Worm (Caenorhabditis elegans) whole organism, L3 larva: Measurements from ENCODE around the gene smc-3.

Source experiments
- ZK546.5 ChIP-seq: sonication (generic microtip); optimal IDR thresholded peaks from 2 replicates; lab custom pipeline; 2017; ENCODE audit warnings: missing biosample characterization, missing genetic modification characterization
- aly-2 ChIP-seq: fragments of 150-350 bp; optimal IDR thresholded peaks from 2 replicates; lab custom pipeline; 2014; ENCODE audit warnings: missing biosample characterization, missing genetic modification characterization
- ama-1 ChIP-seq: fragments of 150-350 bp; optimal IDR thresholded peaks from 2 replicates; lab custom pipeline; 2018
- ceh-28 ChIP-seq: fragments of 150-350 bp; optimal IDR thresholded peaks from 2 replicates; lab custom pipeline; 2014; ENCODE audit warnings: missing biosample characterization, missing genetic modification reagents, missing genetic modification characterization
- ceh-82 ChIP-seq: fragments of 150-350 bp; optimal IDR thresholded peaks from 2 replicates; lab custom pipeline; 2014; ENCODE audit warnings: missing biosample characterization, missing genetic modification characterization
- ceh-9 ChIP-seq: sonication (generic microtip); optimal IDR thresholded peaks from 2 replicates; lab custom pipeline; 2018; ENCODE audit warnings: missing biosample characterization, missing genetic modification characterization
- elt-1 ChIP-seq: fragments of 150-350 bp; optimal IDR thresholded peaks from 2 replicates; lab custom pipeline; 2014; ENCODE audit warnings: missing biosample characterization, missing genetic modification characterization
- elt-2 ChIP-seq: sonication (generic microtip); optimal IDR thresholded peaks from 2 replicates; lab custom pipeline; 2016; ENCODE audit warnings: missing genetic modification reagents, mild to moderate bottlenecking, missing genetic modification characterization, missing compliant biosample characterization
- elt-3 ChIP-seq, 3 experiments: fragments of 150-350 bp in 1 of 3; sonication (generic microtip) in 2 of 3; optimal IDR thresholded peaks; 2 replicates in 2 of 3; 4 replicates in 1 of 3; lab custom pipeline; 2014 to 2017; ENCODE audit warnings: missing biosample characterization in 3 of 3, missing genetic modification characterization in 3 of 3
- fkh-2 ChIP-seq: fragments of 150-350 bp; optimal IDR thresholded peaks from 2 replicates; lab custom pipeline; 2014; ENCODE audit warnings: missing biosample characterization, missing genetic modification reagents, missing genetic modification characterization
- hmg-11 ChIP-seq: sonication (generic microtip); optimal IDR thresholded peaks from 2 replicates; lab custom pipeline; 2016; ENCODE audit warnings: missing genetic modification characterization, missing compliant biosample characterization
- jun-1 ChIP-seq: fragments of 150-350 bp; optimal IDR thresholded peaks from 2 replicates; lab custom pipeline; 2014; ENCODE audit warnings: missing biosample characterization, missing genetic modification reagents, missing genetic modification characterization
- lin-15B ChIP-seq: fragments of 150-350 bp; optimal IDR thresholded peaks from 2 replicates; lab custom pipeline; 2014; ENCODE audit warnings: missing biosample characterization, missing genetic modification characterization
- lin-39 ChIP-seq: fragments of 150-350 bp; optimal IDR thresholded peaks from 2 replicates; lab custom pipeline; 2018; ENCODE audit warnings: missing biosample characterization, missing genetic modification reagents, missing genetic modification characterization
- mdl-1 ChIP-seq: fragments of 150-350 bp; optimal IDR thresholded peaks from 2 replicates; lab custom pipeline; 2014; ENCODE audit warnings: missing biosample characterization, missing genetic modification characterization
- mml-1 ChIP-seq: fragments of 150-350 bp; sonication (generic microtip); optimal IDR thresholded peaks from 3 replicates; lab custom pipeline; 2014; ENCODE audit warnings: missing biosample characterization, missing genetic modification characterization
- nfya-1 ChIP-seq: sonication (generic microtip); optimal IDR thresholded peaks from 2 replicates; lab custom pipeline; 2017; ENCODE audit warnings: missing genetic modification characterization, mild to moderate bottlenecking, missing compliant biosample characterization, antibody characterized with exemption, moderate library complexity; ENCODE audit not compliant: insufficient read depth
- nhr-23 ChIP-seq: fragments of 150-350 bp; optimal IDR thresholded peaks from 2 replicates; lab custom pipeline; 2014; ENCODE audit warnings: missing biosample characterization, missing genetic modification reagents, missing genetic modification characterization
- nhr-237 ChIP-seq: fragments of 150-350 bp; optimal IDR thresholded peaks from 2 replicates; lab custom pipeline; 2014; ENCODE audit warnings: missing biosample characterization, missing genetic modification characterization
- nhr-25 ChIP-seq: sonication (generic microtip); optimal IDR thresholded peaks from 2 replicates; lab custom pipeline; 2017; ENCODE audit warnings: missing biosample characterization, missing genetic modification characterization
- nhr-43 ChIP-seq: sonication (generic microtip); optimal IDR thresholded peaks from 2 replicates; lab custom pipeline; 2016; ENCODE audit warnings: mild to moderate bottlenecking, missing genetic modification characterization, missing compliant biosample characterization; ENCODE audit not compliant: poor library complexity, severe bottlenecking
- nhr-76 ChIP-seq: fragments of 150-350 bp; sonication (generic microtip); optimal IDR thresholded peaks from 5 replicates; lab custom pipeline; 2014; ENCODE audit warnings: missing biosample characterization, missing genetic modification characterization
- nhr-77 ChIP-seq: fragments of 150-350 bp; optimal IDR thresholded peaks from 2 replicates; lab custom pipeline; 2014; ENCODE audit warnings: missing biosample characterization, missing genetic modification characterization
- pha-4 ChIP-seq: fragments of 150-350 bp; optimal IDR thresholded peaks from 2 replicates; lab custom pipeline; 2014; ENCODE audit warnings: missing biosample characterization, missing genetic modification reagents, missing genetic modification characterization
- pqm-1 ChIP-seq: fragments of 150-350 bp; optimal IDR thresholded peaks from 2 replicates; lab custom pipeline; 2017; ENCODE audit warnings: missing biosample characterization, missing genetic modification characterization, inconsistent platforms
- sea-2 ChIP-seq: fragments of 150-350 bp; sonication (generic microtip); optimal IDR thresholded peaks from 4 replicates; lab custom pipeline; 2014; ENCODE audit warnings: missing biosample characterization, missing genetic modification reagents, missing genetic modification characterization
- snpc-4 ChIP-seq: fragments of 150-350 bp; optimal IDR thresholded peaks from 2 replicates; lab custom pipeline; 2014; ENCODE audit warnings: missing biosample characterization, missing genetic modification characterization
- unc-39 ChIP-seq: sonication (generic microtip); optimal IDR thresholded peaks from 4 replicates; lab custom pipeline; 2017; ENCODE audit warnings: missing biosample characterization, missing genetic modification characterization
- zag-1 ChIP-seq: fragments of 150-350 bp; optimal IDR thresholded peaks from 2 replicates; lab custom pipeline; 2014; ENCODE audit warnings: missing biosample characterization, missing genetic modification characterization
- ztf-11 ChIP-seq: fragments of 150-350 bp; optimal IDR thresholded peaks from 2 replicates; lab custom pipeline; 2014; ENCODE audit warnings: missing biosample characterization, missing genetic modification characterization

smc-3 gene

DNA sequence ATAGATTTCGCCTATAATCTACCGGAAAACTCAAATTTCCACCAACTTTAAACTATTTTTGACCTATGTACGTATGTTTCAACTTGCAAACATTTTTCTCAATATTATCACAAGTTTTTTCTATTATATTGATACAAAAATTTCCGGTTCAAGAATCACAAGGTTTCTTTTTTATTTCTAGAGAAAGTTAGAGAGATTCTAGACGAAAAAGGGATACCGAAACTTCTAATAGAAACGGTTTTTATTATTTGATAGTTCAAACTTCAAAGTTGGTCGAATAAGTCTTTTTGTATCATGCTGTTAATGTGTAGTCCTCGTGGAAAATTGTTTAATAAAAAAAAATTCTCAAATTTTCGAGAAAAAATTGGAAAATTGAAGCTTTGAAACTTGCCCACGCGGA lies 35.6 kb upstream of the smc-3 start:
- TF ChIP-seq nhr-23 (tag; lab: Kevin White, UChicago) (peak; percentile 12), nhr-43 (tag; lab: Kevin White, UChicago) (no peak)
- TF ChIP-seq, all 47 proteins: peak for 1

DNA sequence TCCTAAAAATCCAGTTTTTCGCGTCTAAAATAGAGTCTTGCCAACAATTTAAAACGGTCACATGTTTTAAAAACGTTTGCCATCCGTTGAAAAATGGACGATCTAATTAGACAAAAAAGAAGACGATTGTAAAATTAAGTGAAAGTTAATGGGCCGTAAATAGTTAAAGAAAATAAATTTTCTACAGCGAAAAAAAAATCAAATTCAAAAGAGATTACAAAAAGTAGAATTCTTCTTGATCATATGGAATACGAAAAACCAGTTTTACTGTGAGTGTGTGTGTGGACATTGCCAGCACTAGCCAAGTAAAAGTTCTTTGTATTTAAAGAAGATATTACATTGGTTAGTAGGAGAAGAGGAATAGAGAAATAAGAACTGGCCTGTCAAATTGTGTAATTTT lies 28.6 kb upstream of the smc-3 start:
- TF ChIP-seq ceh-28 (tag; lab: Kevin White, UChicago) (no peak), elt-1 (tag; lab: Kevin White, UChicago) (peak; percentile 0), nhr-25 (tag; lab: Kevin White, UChicago) (peak; percentile 16)

DNA sequence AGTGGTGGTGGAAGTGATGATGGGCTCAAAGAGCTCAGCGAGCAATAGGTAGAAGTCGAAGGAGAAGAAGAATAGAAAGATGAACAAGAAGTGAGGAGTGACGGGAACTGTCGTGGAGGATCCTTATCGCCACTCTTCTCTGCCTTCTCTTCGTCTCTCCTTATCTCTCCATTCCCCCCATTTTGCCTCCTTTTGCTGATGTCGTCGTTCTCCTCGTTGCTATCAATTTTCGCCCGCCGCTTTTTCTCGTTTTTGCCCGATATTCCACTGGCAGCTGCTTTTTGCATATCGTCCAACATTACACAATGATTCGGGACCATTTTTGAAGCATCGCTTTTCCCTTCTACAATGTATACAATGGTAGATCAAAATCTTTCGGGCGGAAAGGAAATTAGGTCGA lies 23.3 kb upstream of the smc-3 start:
- TF ChIP-seq nfya-1 (tag; lab: Kevin White, UChicago) (no peak), ama-1 (lab: Kevin White, UChicago) (no peak), elt-2 (tag; lab: Kevin White, UChicago) (peak; percentile 84), ZK546.5 (no peak), unc-39 (no peak), zag-1 (tag; lab: Kevin White, UChicago) (no peak), mml-1 (tag; lab: Kevin White, UChicago) (no peak), elt-3 (tag; optimal IDR thresholded peaks at IDR 0.05; lab: Kevin White, UChicago) (peak in 1 of 3 experiments; percentile 71), ceh-82 (tag; lab: Kevin White, UChicago) (no peak), pqm-1 (tag; lab: Kevin White, UChicago) (no peak), lin-39 (tag; lab: Kevin White, UChicago) (no peak)

DNA sequence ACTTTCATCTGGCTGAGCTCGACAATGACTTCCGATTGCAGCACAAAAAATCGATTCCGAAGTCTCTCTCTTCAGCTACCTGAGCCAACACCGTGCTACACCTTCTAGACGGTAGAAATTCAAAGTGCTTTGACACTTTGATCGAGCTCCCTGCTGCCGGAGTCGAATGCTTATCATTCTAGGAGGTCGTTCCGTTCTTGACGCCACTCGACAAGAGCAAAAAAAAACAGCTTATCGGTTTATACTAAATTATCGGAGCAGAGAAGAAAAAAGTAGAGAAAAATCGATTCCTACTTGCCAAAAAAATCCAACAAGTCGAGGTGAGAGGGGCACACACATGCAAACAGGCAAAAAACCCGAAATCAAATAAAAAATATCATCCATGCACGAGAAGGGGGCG lies 22.2 kb upstream of the smc-3 start:
- TF ChIP-seq jun-1 (peak; percentile 17), pha-4 (tag; lab: Kevin White, UChicago) (peak; percentile 23), elt-1 (tag; lab: Kevin White, UChicago) (no peak), elt-2 (tag; lab: Kevin White, UChicago) (peak; percentile 81)

DNA sequence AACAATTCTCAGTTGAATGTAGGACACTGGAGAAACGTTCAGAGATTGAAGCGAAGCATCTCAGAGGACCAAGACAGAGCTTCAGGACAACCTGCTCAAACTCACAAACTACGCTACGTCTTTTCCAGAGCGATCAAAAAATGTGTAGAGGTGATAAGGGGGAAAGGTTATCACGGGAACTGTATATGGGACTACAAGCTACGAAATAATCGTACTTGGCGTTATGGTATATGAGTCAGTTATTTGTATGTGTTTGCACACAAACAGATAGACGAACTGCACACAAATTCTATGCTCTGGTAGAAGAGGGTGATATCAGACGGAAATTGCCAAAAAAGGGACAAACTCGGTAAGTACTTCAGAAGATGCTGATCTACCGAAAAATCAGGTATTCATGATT lies 21.5 kb upstream of the smc-3 start:
- TF ChIP-seq pqm-1 (tag; lab: Kevin White, UChicago): peak; percentile 52
- no peak for TF ChIP-seq ZK546.5
- peak; percentile 38 for TF ChIP-seq elt-2 (tag; lab: Kevin White, UChicago)
- TF ChIP-seq nhr-76 (tag; lab: Kevin White, UChicago): no peak
- TF ChIP-seq ztf-11: no peak
- TF ChIP-seq jun-1: peak; percentile 5

DNA sequence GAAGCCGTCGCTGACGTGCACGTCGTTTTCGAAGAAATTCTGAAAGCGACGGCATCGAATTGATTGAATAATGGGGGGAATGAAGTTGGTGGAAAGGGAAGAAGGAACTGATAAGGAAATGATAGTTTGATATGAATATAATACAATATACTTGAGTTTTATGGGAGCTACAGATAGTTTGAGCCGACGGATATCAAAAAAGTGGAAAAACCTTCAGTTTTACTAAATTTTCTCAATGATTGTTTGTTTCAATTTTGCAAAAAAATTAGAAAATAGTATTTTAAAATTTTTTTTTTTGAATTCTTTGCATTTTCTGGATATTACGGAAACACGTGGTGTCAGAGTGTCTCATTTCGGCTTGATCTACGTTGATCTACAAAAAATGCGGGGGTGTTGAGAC lies 19.9 kb upstream of the smc-3 start, which contains the start of gene obr-1:
Gene obr-1 (minus strand): TSS at position 101 of the 400 bp plus-strand sequence.
- no peak for TF ChIP-seq mdl-1 (tag; lab: Kevin White, UChicago)
- TF ChIP-seq elt-2 (tag; lab: Kevin White, UChicago): peak; percentile 17

DNA sequence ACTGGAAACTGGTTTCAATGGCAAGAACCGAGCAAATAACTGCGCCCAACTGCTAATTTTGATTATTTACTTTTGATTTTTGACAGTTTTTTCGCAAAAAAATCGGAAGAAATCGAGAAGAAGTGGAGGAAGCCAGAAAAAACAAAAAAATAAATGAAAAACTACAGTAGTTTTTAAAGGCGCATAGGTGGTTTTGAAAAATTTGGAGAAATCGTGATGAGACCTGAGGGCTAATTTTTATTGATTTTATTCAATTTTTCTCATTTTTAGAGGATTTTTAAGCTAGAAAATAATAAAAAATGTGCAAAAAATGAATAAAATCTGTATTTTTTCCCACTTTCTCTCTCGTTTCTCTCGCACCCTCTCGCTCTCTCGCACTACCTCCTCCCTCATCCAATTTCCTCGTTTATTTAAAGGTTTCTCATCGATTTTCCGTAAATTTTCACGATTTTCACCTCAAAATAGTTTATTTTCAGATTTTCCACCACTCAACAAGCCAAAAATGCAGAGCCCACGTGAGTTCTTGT lies 16.1 kb upstream of the smc-3 start, which contains the start of gene Y47D3A.20:
Gene Y47D3A.20 (plus strand): TSS at position 477 of the 527 bp plus-strand sequence.
- TF ChIP-seq hmg-11 (tag; lab: Kevin White, UChicago) (peak; percentile 25), sea-2 (no peak)
- TF ChIP-seq, all 47 proteins: peak for 1

DNA sequence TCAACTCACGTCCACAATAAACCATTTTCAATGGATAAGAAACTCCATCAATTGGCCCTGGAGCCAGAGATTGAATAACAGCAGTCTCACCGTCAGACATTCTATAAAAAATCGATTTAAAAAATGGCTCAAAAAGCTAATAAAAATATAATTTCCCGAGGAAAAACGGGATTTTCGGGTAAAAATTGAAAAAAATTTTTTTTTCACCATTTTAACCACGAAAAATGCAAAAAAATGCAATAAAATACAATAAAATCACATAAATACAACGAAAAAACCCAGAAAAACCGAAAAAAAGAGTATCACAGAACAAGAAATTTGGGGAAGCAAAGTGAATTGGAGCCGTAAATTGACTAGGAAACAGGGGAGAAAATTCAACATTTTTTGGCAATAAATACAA lies 11.9 kb upstream of the smc-3 start, which contains the start of gene Y47D3A.21:
Gene Y47D3A.21 (minus strand): TSS at position 101 of the 400 bp plus-strand sequence.
- TF ChIP-seq nhr-237 (tag; lab: Kevin White, UChicago) (no peak), fkh-2 (tag; lab: Kevin White, UChicago) (no peak), aly-2 (tag; lab: Kevin White, UChicago) (no peak), nhr-77 (tag; lab: Kevin White, UChicago) (no peak), lin-39 (tag; lab: Kevin White, UChicago) (no peak), pqm-1 (tag; lab: Kevin White, UChicago) (no peak), ztf-11 (no peak), ceh-28 (tag; lab: Kevin White, UChicago) (no peak), mml-1 (tag; lab: Kevin White, UChicago) (no peak), ceh-9 (tag; lab: Kevin White, UChicago) (no peak), lin-15B (no peak), snpc-4 (tag; lab: Kevin White, UChicago) (no peak)
